Worm (Caenorhabditis elegans): ENCODE results near the gene F52D2.5.

The F52D2.5 gene

DNA sequence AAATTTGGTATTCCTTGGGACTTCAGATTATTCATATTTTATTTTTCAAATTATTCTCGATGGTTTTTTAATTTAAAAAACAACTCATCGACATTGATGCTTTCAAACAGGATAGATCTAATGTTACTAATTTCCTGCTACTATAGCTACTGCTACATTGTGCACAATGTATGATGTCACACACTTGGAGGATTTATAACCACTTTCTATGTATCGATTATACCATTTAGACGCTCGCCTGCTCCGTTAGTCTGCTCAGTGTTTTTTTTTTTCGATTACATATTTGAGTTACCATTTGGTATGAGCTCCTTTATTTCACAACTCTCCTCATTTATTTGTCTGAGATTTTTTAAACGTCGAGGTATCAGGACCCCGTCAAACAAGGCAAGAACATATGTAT, 15.8 kb upstream of the F52D2.5 start, which contains the start of gene Y40A1A.2:
Gene Y40A1A.2, plus strand, starts transcription at position 301 of the 400 bp plus-strand sequence.
- TF ChIP-seq lin-15B (tag; optimal IDR thresholded peaks at IDR 0.05) = no peak
- no peak for TF ChIP-seq fkh-2 (tag; optimal IDR thresholded peaks at IDR 0.05)
- TF ChIP-seq nhr-237 (tag; optimal IDR thresholded peaks at IDR 0.05) = no peak
- TF ChIP-seq ztf-11 (tag; optimal IDR thresholded peaks at IDR 0.05) = no peak
- no peak for TF ChIP-seq egl-5 (tag; optimal IDR thresholded peaks at IDR 0.05)
- no peak for TF ChIP-seq hmg-11 (tag; optimal IDR thresholded peaks at IDR 0.05)
- TF ChIP-seq ama-1 (optimal IDR thresholded peaks at IDR 0.05) = no peak
- no peak for TF ChIP-seq nfya-1 (tag; optimal IDR thresholded peaks at IDR 0.05; ENCODE audit: insufficient read depth)
- TF ChIP-seq jun-1 (tag; optimal IDR thresholded peaks at IDR 0.05) = no peak
- no peak for TF ChIP-seq elt-2 (tag; optimal IDR thresholded peaks at IDR 0.05)
- TF ChIP-seq skn-1 (tag; optimal IDR thresholded peaks at IDR 0.05) = no peak
- no peak for TF ChIP-seq nhr-77 (tag; optimal IDR thresholded peaks at IDR 0.05)
- TF ChIP-seq nhr-12 (tag; optimal IDR thresholded peaks at IDR 0.05) = no peak
- TF ChIP-seq nhr-28 (tag; optimal IDR thresholded peaks at IDR 0.05) = no peak
- no peak for TF ChIP-seq ceh-16 (tag; optimal IDR thresholded peaks at IDR 0.05)
- no peak for TF ChIP-seq snpc-4 (tag; optimal IDR thresholded peaks at IDR 0.05)
- TF ChIP-seq nhr-43 (tag; optimal IDR thresholded peaks at IDR 0.05; ENCODE audit: poor library complexity, severe bottlenecking) = no peak
- no peak for TF ChIP-seq sea-2 (GFP tag; optimal IDR thresholded peaks at IDR 0.05)

DNA sequence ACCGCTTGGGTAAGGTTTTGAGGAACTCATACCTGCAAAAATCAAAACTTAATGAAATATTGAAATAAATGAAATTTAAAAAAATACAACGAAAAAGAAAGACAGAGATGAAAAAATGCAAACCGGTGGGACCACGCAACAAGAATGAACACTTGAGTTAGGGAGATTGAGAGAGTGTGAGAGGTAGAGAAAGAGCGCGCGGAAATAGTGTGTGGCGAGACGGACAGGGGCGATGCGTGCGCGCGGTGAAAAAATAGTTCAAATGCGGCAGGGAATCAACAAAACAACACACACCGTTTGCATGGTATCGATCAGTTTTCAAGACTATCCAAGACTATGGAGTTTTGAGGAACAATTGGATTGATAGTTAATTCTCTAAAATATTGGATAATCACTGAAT, 15.0 kb upstream of the F52D2.5 start, which contains the start of gene meg-3:
Gene meg-3, minus strand, starts transcription at position 32 of the 400 bp plus-strand sequence.
- TF ChIP-seq nhr-76 (tag; optimal IDR thresholded peaks at IDR 0.05) (no peak), ztf-4 (tag; optimal IDR thresholded peaks at IDR 0.05) (no peak), eor-1 (tag; optimal IDR thresholded peaks at IDR 0.05) (no peak), nhr-237 (tag; optimal IDR thresholded peaks at IDR 0.05) (no peak), lsy-12 (tag; optimal IDR thresholded peaks at IDR 0.05) (no peak)

DNA sequence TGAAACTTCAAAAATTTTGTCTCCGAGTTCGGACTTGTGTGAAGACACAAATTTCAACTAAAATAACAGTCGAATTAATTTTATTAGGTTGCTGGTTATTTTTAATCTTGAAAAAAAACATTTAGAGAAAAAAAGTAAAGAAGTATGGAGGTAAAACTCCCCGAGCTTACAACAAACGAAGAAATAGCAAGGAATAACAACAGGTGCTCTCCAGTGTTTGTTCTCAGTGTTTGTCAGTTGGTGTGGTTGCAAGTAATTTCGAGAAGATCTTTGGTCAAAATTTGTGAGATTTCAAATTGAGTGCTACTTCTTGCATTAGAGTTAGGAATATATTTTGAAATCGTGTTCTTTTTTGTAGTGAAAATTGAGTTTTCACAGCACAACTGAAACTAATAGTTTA, 10.2 kb upstream of the F52D2.5 start:
- no peak for TF ChIP-seq nhr-25 (tag; optimal IDR thresholded peaks at IDR 0.05)
- no peak for TF ChIP-seq ztf-4 (tag; optimal IDR thresholded peaks at IDR 0.05)
- no peak for TF ChIP-seq egl-5 (tag; optimal IDR thresholded peaks at IDR 0.05)

DNA sequence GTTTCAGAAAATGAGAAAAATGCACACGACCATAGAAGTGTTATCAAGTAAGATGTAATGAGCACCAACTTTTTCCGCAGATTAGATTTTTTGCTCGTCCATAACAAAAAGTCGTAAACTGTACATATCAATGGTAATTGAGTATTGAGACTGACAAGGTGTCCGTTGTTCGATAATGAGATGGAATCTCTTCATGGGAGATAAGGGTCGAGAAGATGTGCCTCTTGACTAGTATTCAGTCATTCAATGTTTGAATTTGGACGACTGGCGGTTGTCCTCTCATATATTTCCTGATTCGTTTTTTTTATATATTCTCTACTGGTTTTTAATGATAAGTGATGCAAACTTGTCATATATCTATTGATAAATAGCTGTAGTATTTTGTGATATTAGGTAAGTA, 7.1 kb upstream of the F52D2.5 start:
- no peak for TF ChIP-seq hmg-11 (tag; optimal IDR thresholded peaks at IDR 0.05)
- TF ChIP-seq lsy-12 (tag; optimal IDR thresholded peaks at IDR 0.05) = no peak
- TF ChIP-seq daf-12 (tag; optimal IDR thresholded peaks at IDR 0.05) = no peak
- no peak for TF ChIP-seq mml-1 (tag; optimal IDR thresholded peaks at IDR 0.05)
- TF ChIP-seq tbx-2 (tag; optimal IDR thresholded peaks at IDR 0.05) = no peak
- TF ChIP-seq nhr-67 (tag; optimal IDR thresholded peaks at IDR 0.05) = no peak

DNA sequence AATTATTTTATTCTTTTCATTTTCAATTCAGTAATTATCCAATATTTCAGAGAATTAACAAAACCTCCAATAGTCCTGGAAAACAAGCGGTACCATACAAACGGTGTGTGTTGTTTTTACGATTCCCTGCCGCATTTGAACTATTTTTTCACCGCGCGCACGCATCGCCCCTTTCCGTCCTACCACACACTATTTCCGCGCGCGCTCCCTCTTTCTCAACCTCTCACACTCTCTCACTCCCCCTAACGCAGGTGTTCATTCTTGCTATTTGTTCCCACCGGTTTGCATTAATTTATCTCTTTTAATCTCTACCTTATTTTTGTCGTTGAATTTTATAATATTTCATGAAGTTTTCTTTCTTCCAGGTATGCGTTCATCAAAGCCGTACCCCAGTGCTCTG, 3.1 kb upstream of the F52D2.5 start, which contains the start of gene F52D2.12:
Gene F52D2.12, plus strand, starts transcription at position 307 of the 400 bp plus-strand sequence.
- TF ChIP-seq ceh-16 (tag; optimal IDR thresholded peaks at IDR 0.05) (no peak), nhr-67 (tag; optimal IDR thresholded peaks at IDR 0.05) (no peak), ztf-11 (tag; optimal IDR thresholded peaks at IDR 0.05) (no peak), fkh-10 (GFP tag; optimal IDR thresholded peaks at IDR 0.05) (no peak), ztf-4 (tag; optimal IDR thresholded peaks at IDR 0.05) (no peak), zag-1 (tag; optimal IDR thresholded peaks at IDR 0.05) (no peak), jun-1 (tag; optimal IDR thresholded peaks at IDR 0.05) (no peak), mml-1 (tag; optimal IDR thresholded peaks at IDR 0.05) (no peak), lin-15B (tag; optimal IDR thresholded peaks at IDR 0.05) (no peak), ceh-28 (tag; optimal IDR thresholded peaks at IDR 0.05) (no peak), fkh-2 (tag; optimal IDR thresholded peaks at IDR 0.05) (no peak), nhr-77 (tag; optimal IDR thresholded peaks at IDR 0.05) (no peak), elt-3 (tag; optimal IDR thresholded peaks at IDR 0.05) (no peak), egl-27 (tag; optimal IDR thresholded peaks at IDR 0.05) (no peak)

DNA sequence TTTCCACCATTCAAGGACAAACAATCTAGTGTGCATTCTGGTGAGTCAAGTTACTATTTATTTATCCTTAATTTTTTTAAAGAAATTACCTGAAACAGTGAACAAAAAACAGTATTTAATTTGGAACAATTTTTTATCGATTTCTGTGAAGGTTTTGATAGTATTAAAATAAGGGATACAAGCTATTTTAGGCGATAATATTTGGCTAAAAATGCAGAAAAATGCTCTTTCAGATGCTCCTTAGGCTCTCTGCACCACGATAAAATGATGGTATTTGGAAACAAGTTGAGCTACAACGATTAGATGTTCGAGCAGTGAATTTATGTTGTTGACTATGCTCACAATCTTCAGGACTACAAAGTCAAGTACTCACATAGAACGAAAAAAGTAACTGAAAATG, 1.1 kb upstream of the F52D2.5 start, which contains the start of gene F52D2.6:
Gene F52D2.6, plus strand, starts transcription at position 301 of the 400 bp plus-strand sequence.
- TF ChIP-seq ceh-28 (tag; optimal IDR thresholded peaks at IDR 0.05) (no peak), egl-27 (tag; optimal IDR thresholded peaks at IDR 0.05) (no peak), ceh-82 (tag; optimal IDR thresholded peaks at IDR 0.05) (no peak), lsy-12 (tag; optimal IDR thresholded peaks at IDR 0.05) (no peak), tbx-2 (tag; optimal IDR thresholded peaks at IDR 0.05) (no peak), skn-1 (tag; optimal IDR thresholded peaks at IDR 0.05) (no peak), zag-1 (tag; optimal IDR thresholded peaks at IDR 0.05) (no peak), aly-2 (tag; optimal IDR thresholded peaks at IDR 0.05) (no peak), lin-15B (tag; optimal IDR thresholded peaks at IDR 0.05) (no peak), R02D3.7 (tag; optimal IDR thresholded peaks at IDR 0.05) (no peak), nhr-25 (tag; optimal IDR thresholded peaks at IDR 0.05) (no peak), elt-1 (tag; optimal IDR thresholded peaks at IDR 0.05) (no peak), nhr-11 (tag; optimal IDR thresholded peaks at IDR 0.05) (no peak), ztf-4 (tag; optimal IDR thresholded peaks at IDR 0.05) (no peak)
